Worm (Caenorhabditis elegans) whole organism, early embryonic: ENCODE data around the gene ttr-27.

Experiments
- B0310.2 ChIP-seq: sonication (generic microtip); optimal IDR thresholded peaks from 2 replicates; lab custom pipeline; 2016; ENCODE audit warnings: mild to moderate bottlenecking, missing genetic modification characterization, missing compliant biosample characterization
- F13C5.2 ChIP-seq: sonication (generic microtip); optimal IDR thresholded peaks from 2 replicates; lab custom pipeline; 2017; ENCODE audit warnings: mild to moderate bottlenecking, missing genetic modification characterization, inconsistent platforms, missing compliant biosample characterization
- ama-1 ChIP-seq: fragments of 150-350 bp; optimal IDR thresholded peaks from 2 replicates; lab custom pipeline; 2014
- ceh-13 ChIP-seq: fragments of 200-800 bp; sonication (Bioruptor generic); optimal IDR thresholded peaks from 2 replicates; lab custom pipeline; 2018; ENCODE audit warnings: mild to moderate bottlenecking, missing genetic modification characterization, missing compliant biosample characterization
- ets-7 ChIP-seq: sonication (generic microtip); optimal IDR thresholded peaks from 2 replicates; lab custom pipeline; 2016; ENCODE audit warnings: missing genotype, missing genetic modification characterization, missing compliant biosample characterization
- flt-1 ChIP-seq: fragments of 200-800 bp; sonication (Bioruptor generic); IDR thresholded peaks from 2 replicates; pipeline ENCODE4 v1.3.6; 2022; ENCODE audit warnings: missing genetic modification characterization, missing compliant biosample characterization
- hmbx-1 ChIP-seq: sonication (generic microtip); optimal IDR thresholded peaks from 2 replicates; lab custom pipeline; 2016; ENCODE audit warnings: mild to moderate bottlenecking, missing genetic modification characterization, missing compliant biosample characterization
- hmg-4 ChIP-seq: fragments of 200-800 bp; sonication (Bioruptor generic); optimal IDR thresholded peaks from 2 replicates; lab custom pipeline; 2018; ENCODE audit warnings: mild to moderate bottlenecking, missing genetic modification characterization, missing compliant biosample characterization
- hnd-1 ChIP-seq: sonication (generic microtip); optimal IDR thresholded peaks from 2 replicates; lab custom pipeline; 2016; ENCODE audit warnings: missing genetic modification characterization, missing compliant biosample characterization

ce11 chrV:12939434-12939833, 35.5 kb upstream of the ttr-27 start, which contains the start of gene T16G1.5:
- TF ChIP-seq ama-1 (lab: Kevin White, UChicago) = no peak
- no peak for TF ChIP-seq hmbx-1 (tag; lab: Kevin White, UChicago)
- no peak for TF ChIP-seq B0310.2 (tag; lab: Kevin White, UChicago)
- TF ChIP-seq F13C5.2 (tag; lab: Kevin White, UChicago) = no peak
- no peak for TF ChIP-seq flt-1 (GFP tag; lab: Robert Waterston, UW)
- no peak for TF ChIP-seq ceh-13 (GFP tag; lab: Kevin White, UChicago)
- no peak for TF ChIP-seq hnd-1 (tag; lab: Kevin White, UChicago)
- TF ChIP-seq hmg-4 (GFP tag; lab: Kevin White, UChicago) = no peak
- no peak for TF ChIP-seq ets-7 (tag; lab: Kevin White, UChicago)
